Worm (Caenorhabditis elegans) whole organism, mixed stage, embryonic: ENCODE data around the gene vha-14.

Experiments used
- drap-1 ChIP-seq: fragments of 200-800 bp; sonication (Bioruptor generic); optimal IDR thresholded peaks from 3 replicates; lab custom pipeline; 2018; ENCODE audit warnings: mild to moderate bottlenecking, missing genetic modification characterization, missing compliant biosample characterization
- mep-1 ChIP-seq: fragments of 150-350 bp; optimal IDR thresholded peaks from 2 replicates; lab custom pipeline; 2017; ENCODE audit warnings: missing biosample characterization, missing genetic modification reagents, missing genetic modification characterization, inconsistent platforms
- nhr-237 ChIP-seq: fragments of 150-350 bp; optimal IDR thresholded peaks from 2 replicates; lab custom pipeline; 2014; ENCODE audit warnings: missing biosample characterization, missing genetic modification characterization
- nhr-28 ChIP-seq: fragments of 150-350 bp; optimal IDR thresholded peaks from 2 replicates; lab custom pipeline; 2014; ENCODE audit warnings: missing biosample characterization, missing genetic modification characterization
- pha-4 ChIP-seq: fragments of 150-350 bp; optimal IDR thresholded peaks from 2 replicates; lab custom pipeline; 2018; ENCODE audit warnings: missing biosample characterization, missing genetic modification reagents, missing genetic modification characterization

DNA sequence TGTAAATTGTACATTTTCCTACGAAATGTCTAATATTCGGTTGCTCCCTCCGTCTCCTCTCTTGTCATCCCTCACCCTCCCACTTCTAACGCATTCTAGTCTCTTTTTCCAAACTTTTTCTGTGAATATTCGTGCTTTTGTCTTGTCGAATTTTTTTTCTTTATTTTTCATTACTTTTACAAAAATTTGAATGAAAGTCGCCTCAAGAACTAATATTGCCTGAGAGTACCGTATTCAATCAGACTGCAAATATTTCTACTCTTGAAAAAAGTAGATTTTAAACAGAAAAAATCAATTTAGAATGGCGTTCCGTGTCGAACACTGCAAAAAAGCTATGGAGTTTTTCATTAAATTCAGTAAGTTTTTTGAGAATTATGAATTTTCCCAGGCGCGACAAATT lies 48.4 kb downstream of the vha-14 start, which contains the start of gene ZK1098.11:
- TF ChIP-seq nhr-28 (tag; lab: Kevin White, UChicago) (no peak), nhr-237 (tag; lab: Kevin White, UChicago) (no peak), mep-1 (no peak), drap-1 (GFP tag; lab: Kevin White, UChicago) (no peak), pha-4 (tag; lab: Kevin White, UChicago) (no peak)
